Worm (Caenorhabditis elegans) whole organism, L2 larva: Measurements from ENCODE around the gene pptr-1.
"Not testable (repeated sequence)": the region's sequence is repeated elsewhere in the genome, so short reads cannot be mapped to it uniquely, and the experiment has no call there.

ENCODE experiments used
- egl-27 ChIP-seq: sonication (generic microtip); optimal IDR thresholded peaks from 3 replicates; lab custom pipeline; 2017; ENCODE audit warnings: missing biosample characterization, missing genetic modification reagents, missing genetic modification characterization
- elt-1 ChIP-seq: fragments of 150-350 bp; optimal IDR thresholded peaks from 2 replicates; lab custom pipeline; 2014; ENCODE audit warnings: missing biosample characterization, missing genetic modification characterization
- mdl-1 ChIP-seq, 2 experiments: fragments of 150-350 bp in 1 of 2; sonication (generic microtip) in 1 of 2; optimal IDR thresholded peaks; 2 replicates each; lab custom pipeline; 2017; ENCODE audit warnings: missing biosample characterization in 2 of 2, missing genetic modification characterization in 2 of 2
- nhr-23 ChIP-seq: fragments of 150-350 bp; optimal IDR thresholded peaks from 2 replicates; lab custom pipeline; 2014; ENCODE audit warnings: missing biosample characterization, missing genetic modification reagents, missing genetic modification characterization
- nhr-6 ChIP-seq: fragments of 150-350 bp; optimal IDR thresholded peaks from 2 replicates; lab custom pipeline; 2014; ENCODE audit warnings: missing biosample characterization, missing genetic modification characterization
- snpc-4 ChIP-seq: fragments of 150-350 bp; optimal IDR thresholded peaks from 2 replicates; lab custom pipeline; 2014; ENCODE audit warnings: missing biosample characterization, missing genetic modification characterization
- unc-62 ChIP-seq: fragments of 150-350 bp; optimal IDR thresholded peaks from 2 replicates; lab custom pipeline; 2014; ENCODE audit warnings: missing biosample characterization, missing genetic modification reagents, missing genetic modification characterization
- zag-1 ChIP-seq: fragments of 150-350 bp; optimal IDR thresholded peaks from 2 replicates; lab custom pipeline; 2014; ENCODE audit warnings: missing biosample characterization, missing genetic modification characterization
- ztf-11 ChIP-seq: sonication (generic microtip); optimal IDR thresholded peaks from 2 replicates; lab custom pipeline; 2017; ENCODE audit warnings: missing biosample characterization, missing genetic modification characterization

- TF ChIP-seq elt-1; mdl-1 (tag; optimal IDR thresholded peaks at IDR 0.05; lab: Kevin White, UChicago); nhr-6; snpc-4 (tag; lab: Kevin White, UChicago); zag-1; nhr-23; ztf-11 (tag; lab: Kevin White, UChicago); egl-27 (tag; lab: Kevin White, UChicago); unc-62 (GFP tag; lab: Kevin White, UChicago): not testable (repeated sequence)
These were observed 18.8 kb upstream of the pptr-1 start, which contains the start of gene slc-9B.2 for ce11 chrV:16338287-16339092.
